Worm (Caenorhabditis elegans) whole organism, young adult: ENCODE results near the gene C09F5.1.

Experiments used
- B0035.1 ChIP-seq: sonication (generic microtip); optimal IDR thresholded peaks from 2 replicates; lab custom pipeline; 2016; ENCODE audit warnings: missing genetic modification characterization, mild to moderate bottlenecking, missing compliant biosample characterization, missing genotype, missing genetic modification reagents
- B0261.1 ChIP-seq: sonication (generic microtip); optimal IDR thresholded peaks from 2 replicates; lab custom pipeline; 2016; ENCODE audit warnings: mild to moderate bottlenecking, missing genetic modification characterization, moderate library complexity, missing compliant biosample characterization
- F39B2.1 ChIP-seq: fragments of 200-800 bp; sonication (Bioruptor generic); IDR thresholded peaks from 2 replicates; pipeline ENCODE4 v1.3.6; 2022; ENCODE audit warnings: missing genetic modification reagents, missing genetic modification characterization, missing compliant biosample characterization
- F55B11.4 ChIP-seq: sonication (generic microtip); optimal IDR thresholded peaks from 2 replicates; lab custom pipeline; 2016; ENCODE audit warnings: missing compliant biosample characterization, missing genetic modification characterization, borderline replicate concordance; ENCODE audit not compliant: insufficient read depth
- F57C9.4 ChIP-seq: sonication (generic microtip); optimal IDR thresholded peaks from 2 replicates; lab custom pipeline; 2017; ENCODE audit warnings: mild to moderate bottlenecking, missing genetic modification characterization, missing compliant biosample characterization
- K11D2.4 ChIP-seq: fragments of 200-800 bp; sonication (Bioruptor generic); IDR thresholded peaks from 2 replicates; pipeline ENCODE4 v1.3.6; 2022; ENCODE audit warnings: missing genetic modification reagents, missing genetic modification characterization, missing compliant biosample characterization
- Y53F4B.3 ChIP-seq: fragments of 200-800 bp; sonication (Bioruptor generic); IDR thresholded peaks from 2 replicates; pipeline ENCODE4 v1.3.6; 2022; ENCODE audit warnings: missing genetic modification reagents, missing genetic modification characterization, missing compliant biosample characterization
- Y53G8AR.9 ChIP-seq: fragments of 200-800 bp; sonication (Bioruptor generic); conservative IDR thresholded peaks from 2 replicates; pipeline ENCODE4 v1.3.6; 2022; ENCODE audit warnings: missing genetic modification reagents, missing genetic modification characterization, missing compliant biosample characterization
- Y56A3A.18 ChIP-seq: fragments of 200-800 bp; sonication (Bioruptor generic); IDR thresholded peaks from 2 replicates; pipeline ENCODE4 v1.3.6; 2022; ENCODE audit warnings: missing genetic modification reagents, missing genetic modification characterization, missing compliant biosample characterization
- Y95B8A.8 ChIP-seq: fragments of 200-800 bp; sonication (Bioruptor generic); IDR thresholded peaks from 2 replicates; pipeline ENCODE4 v1.3.6; 2022; ENCODE audit warnings: missing genetic modification reagents, missing genetic modification characterization, missing compliant biosample characterization
- ZK185.1 ChIP-seq: sonication (generic microtip); optimal IDR thresholded peaks from 2 replicates; lab custom pipeline; 2016; ENCODE audit warnings: mild to moderate bottlenecking, missing genetic modification characterization, missing compliant biosample characterization; ENCODE audit not compliant: poor library complexity, severe bottlenecking
- aptf-2 ChIP-seq: fragments of 200-800 bp; sonication (Bioruptor generic); conservative IDR thresholded peaks from 2 replicates; pipeline ENCODE4 v1.3.6; 2022; ENCODE audit warnings: missing genetic modification reagents, missing genetic modification characterization, missing compliant biosample characterization
- aptf-3 ChIP-seq: fragments of 200-800 bp; sonication (Bioruptor generic); IDR thresholded peaks from 2 replicates; pipeline ENCODE4 v1.3.6; 2022; ENCODE audit warnings: missing genetic modification characterization, missing compliant biosample characterization
- attf-3 ChIP-seq: fragments of 200-800 bp; sonication (Bioruptor generic); conservative IDR thresholded peaks from 2 replicates; pipeline ENCODE4 v1.3.6; 2022; ENCODE audit warnings: missing genetic modification reagents, missing genetic modification characterization, missing compliant biosample characterization
- attf-5 ChIP-seq: fragments of 200-800 bp; sonication (Bioruptor generic); optimal IDR thresholded peaks from 2 replicates; lab custom pipeline; 2018; ENCODE audit warnings: mild to moderate bottlenecking, missing genetic modification characterization, missing compliant biosample characterization
- ceh-27 ChIP-seq: fragments of 200-800 bp; sonication (Bioruptor generic); optimal IDR thresholded peaks from 2 replicates; lab custom pipeline; 2018; ENCODE audit warnings: mild to moderate bottlenecking, missing genetic modification characterization, moderate library complexity, missing compliant biosample characterization
- dox-1 ChIP-seq: fragments of 200-800 bp; sonication (Bioruptor generic); IDR thresholded peaks from 2 replicates; pipeline ENCODE4 v1.3.6; 2022; ENCODE audit warnings: missing genetic modification reagents, missing genetic modification characterization, missing compliant biosample characterization
- efl-1 ChIP-seq: fragments of 150-350 bp; optimal IDR thresholded peaks from 2 replicates; lab custom pipeline; 2014; ENCODE audit warnings: missing biosample characterization, missing genetic modification reagents, missing genetic modification characterization
- egl-18 ChIP-seq: fragments of 200-800 bp; sonication (Bioruptor generic); IDR thresholded peaks from 2 replicates; pipeline ENCODE4 v1.3.6; 2022; ENCODE audit warnings: missing genetic modification reagents, missing genetic modification characterization, missing compliant biosample characterization
- fkh-3 ChIP-seq: sonication (generic microtip); optimal IDR thresholded peaks from 2 replicates; lab custom pipeline; 2016; ENCODE audit warnings: mild to moderate bottlenecking, missing genetic modification characterization, missing compliant biosample characterization
- him-1 ChIP-seq: sonication (generic microtip); optimal IDR thresholded peaks from 2 replicates; lab custom pipeline; 2016; ENCODE audit warnings: missing genotype, missing genetic modification reagents, missing genetic modification characterization, missing compliant biosample characterization
- hmg-1.2 ChIP-seq: fragments of 200-800 bp; sonication (Bioruptor generic); IDR thresholded peaks from 2 replicates; pipeline ENCODE4 v1.3.6; 2022; ENCODE audit warnings: missing genetic modification reagents, missing genetic modification characterization, missing compliant biosample characterization
- lag-1 ChIP-seq: fragments of 200-800 bp; sonication (Bioruptor generic); IDR thresholded peaks from 2 replicates; pipeline ENCODE4 v1.3.6; 2022; ENCODE audit warnings: missing genetic modification reagents, missing genetic modification characterization, missing compliant biosample characterization
- let-526 ChIP-seq: fragments of 200-800 bp; sonication (Bioruptor generic); IDR thresholded peaks from 2 replicates; pipeline ENCODE4 v1.3.6; 2022; ENCODE audit warnings: missing genetic modification reagents, missing genetic modification characterization, missing compliant biosample characterization
- lin-26 ChIP-seq: fragments of 200-800 bp; sonication (Bioruptor generic); IDR thresholded peaks from 2 replicates; pipeline ENCODE4 v1.3.6; 2022; ENCODE audit warnings: missing genetic modification reagents, missing genetic modification characterization, missing compliant biosample characterization
- lir-1 ChIP-seq: fragments of 200-800 bp; sonication (Bioruptor generic); conservative IDR thresholded peaks from 2 replicates; pipeline ENCODE4 v1.3.6; 2022; ENCODE audit warnings: missing genetic modification reagents, missing genetic modification characterization, missing compliant biosample characterization
- lsl-1 ChIP-seq: fragments of 200-800 bp; sonication (Bioruptor generic); optimal IDR thresholded peaks from 2 replicates; lab custom pipeline; 2018; ENCODE audit warnings: mild to moderate bottlenecking, missing genetic modification characterization, moderate library complexity, missing compliant biosample characterization
- madf-10 ChIP-seq: sonication (generic microtip); optimal IDR thresholded peaks from 2 replicates; lab custom pipeline; 2016; ENCODE audit warnings: mild to moderate bottlenecking, missing genetic modification characterization, missing compliant biosample characterization
- madf-3 ChIP-seq: fragments of 200-800 bp; sonication (Bioruptor generic); IDR thresholded peaks from 2 replicates; pipeline ENCODE4 v1.3.6; 2022; ENCODE audit warnings: missing genetic modification reagents, missing genetic modification characterization, missing compliant biosample characterization
- madf-6 ChIP-seq: fragments of 200-800 bp; sonication (Bioruptor generic); IDR thresholded peaks from 2 replicates; pipeline ENCODE4 v1.3.6; 2022; ENCODE audit warnings: missing genetic modification reagents, missing genetic modification characterization, missing compliant biosample characterization
- madf-8 ChIP-seq: fragments of 200-800 bp; sonication (Bioruptor generic); conservative IDR thresholded peaks from 2 replicates; pipeline ENCODE4 v1.3.6; 2022; ENCODE audit warnings: missing genetic modification reagents, missing genetic modification characterization, missing compliant biosample characterization
- mcd-1 ChIP-seq: fragments of 200-800 bp; sonication (Bioruptor generic); IDR thresholded peaks from 2 replicates; pipeline ENCODE4 v1.3.6; 2022; ENCODE audit warnings: missing genetic modification reagents, missing genetic modification characterization, missing compliant biosample characterization
- nfya-1 ChIP-seq: sonication (generic microtip); optimal IDR thresholded peaks from 2 replicates; lab custom pipeline; 2017; ENCODE audit warnings: antibody characterized with exemption, missing compliant biosample characterization, missing genetic modification characterization, borderline replicate concordance; ENCODE audit not compliant: insufficient read depth
- nfyb-1 ChIP-seq: fragments of 200-800 bp; sonication (Bioruptor generic); IDR thresholded peaks from 2 replicates; pipeline ENCODE4 v1.3.6; 2022; ENCODE audit warnings: missing genetic modification reagents, missing genetic modification characterization, missing compliant biosample characterization
- nhr-120 ChIP-seq: fragments of 200-800 bp; sonication (Bioruptor generic); IDR thresholded peaks from 2 replicates; pipeline ENCODE4 v1.3.6; 2022; ENCODE audit warnings: missing genetic modification characterization, missing compliant biosample characterization
- nhr-80 ChIP-seq: sonication (generic microtip); optimal IDR thresholded peaks from 2 replicates; lab custom pipeline; 2016; ENCODE audit warnings: missing genetic modification characterization, missing compliant biosample characterization
- rpc-1 ChIP-seq, 2 experiments: fragments of 150-350 bp in 1 of 2; sonication (generic microtip) in 1 of 2; optimal IDR thresholded peaks; 2 replicates each; lab custom pipeline; 2014 to 2018; ENCODE audit warnings: missing biosample characterization in 1 of 2, missing genetic modification characterization in 1 of 2, missing genetic modification reagents in 1 of 2, missing genotype in 1 of 2
- sdz-38 ChIP-seq: sonication (generic microtip); optimal IDR thresholded peaks from 2 replicates; lab custom pipeline; 2016; ENCODE audit warnings: missing genotype, missing genetic modification characterization, missing compliant biosample characterization
- snpc-1.3 ChIP-seq: sonication (generic microtip); optimal IDR thresholded peaks from 2 replicates; lab custom pipeline; 2017; ENCODE audit warnings: missing genetic modification characterization, mild to moderate bottlenecking, missing compliant biosample characterization, antibody characterized with exemption, moderate library complexity, missing genotype, missing genetic modification reagents; ENCODE audit not compliant: insufficient read depth
- tbp1 ChIP-seq: fragments of 200-800 bp; sonication (Bioruptor generic); optimal IDR thresholded peaks from 2 replicates; lab custom pipeline; 2018; ENCODE audit warnings: mild to moderate bottlenecking, missing genetic modification characterization, missing compliant biosample characterization
- ztf-22 ChIP-seq: fragments of 200-800 bp; sonication (Bioruptor generic); optimal IDR thresholded peaks from 2 replicates; lab custom pipeline; 2018; ENCODE audit warnings: mild to moderate bottlenecking, missing genetic modification characterization, moderate library complexity, missing compliant biosample characterization
- ztf-25 ChIP-seq: fragments of 200-800 bp; sonication (Bioruptor generic); IDR thresholded peaks from 2 replicates; pipeline ENCODE4 v1.3.6; 2022; ENCODE audit warnings: missing genetic modification reagents, missing genetic modification characterization, missing compliant biosample characterization

The C09F5.1 gene

DNA sequence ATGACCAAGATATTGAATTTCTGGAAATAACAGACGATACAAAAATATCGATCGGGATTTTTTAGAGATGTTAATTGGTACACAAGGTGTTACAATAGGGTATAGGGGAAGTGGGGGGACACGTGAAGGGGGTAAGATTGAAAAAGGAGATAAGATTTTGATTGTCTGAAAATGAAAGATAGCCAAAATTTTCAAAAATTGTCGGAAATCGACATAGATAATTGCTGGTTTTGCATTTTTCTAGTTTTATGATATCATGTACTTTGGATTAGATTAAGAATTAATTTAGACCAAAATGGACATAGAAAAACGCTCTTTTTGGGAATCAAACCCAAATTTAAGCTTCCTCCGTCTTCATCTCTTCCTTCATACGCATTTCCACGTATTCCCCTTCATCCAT lies 30.7 kb upstream of the C09F5.1 start, which contains the start of gene T19C3.5:
T19C3.5 (minus strand) TSS at position 101 of the 400 bp plus-strand sequence.
- TF ChIP-seq fkh-3, result no peak
- TF ChIP-seq attf-3 (GFP tag; lab: Robert Waterston, UW), result no peak
- no peak for TF ChIP-seq madf-6 (GFP tag; lab: Robert Waterston, UW)
- TF ChIP-seq ztf-22 (GFP tag; lab: Kevin White, UChicago), result no peak
- no peak for TF ChIP-seq nhr-80 (tag; lab: Kevin White, UChicago)
- TF ChIP-seq B0035.1 (tag; lab: Kevin White, UChicago), result no peak
- no peak for TF ChIP-seq dox-1 (GFP tag; lab: Robert Waterston, UW)
- no peak for TF ChIP-seq lag-1
- TF ChIP-seq sdz-38 (tag; lab: Kevin White, UChicago), result no peak
- TF ChIP-seq nfya-1 (tag; lab: Kevin White, UChicago), result no peak
- no peak for TF ChIP-seq madf-8 (GFP tag; lab: Robert Waterston, UW)
- no peak for TF ChIP-seq him-1 (tag; lab: Kevin White, UChicago)
- TF ChIP-seq tbp1 (GFP tag; lab: Kevin White, UChicago), result no peak
- TF ChIP-seq Y95B8A.8, result no peak
- TF ChIP-seq ceh-27 (GFP tag; lab: Kevin White, UChicago), result no peak
- TF ChIP-seq madf-10, result no peak

DNA sequence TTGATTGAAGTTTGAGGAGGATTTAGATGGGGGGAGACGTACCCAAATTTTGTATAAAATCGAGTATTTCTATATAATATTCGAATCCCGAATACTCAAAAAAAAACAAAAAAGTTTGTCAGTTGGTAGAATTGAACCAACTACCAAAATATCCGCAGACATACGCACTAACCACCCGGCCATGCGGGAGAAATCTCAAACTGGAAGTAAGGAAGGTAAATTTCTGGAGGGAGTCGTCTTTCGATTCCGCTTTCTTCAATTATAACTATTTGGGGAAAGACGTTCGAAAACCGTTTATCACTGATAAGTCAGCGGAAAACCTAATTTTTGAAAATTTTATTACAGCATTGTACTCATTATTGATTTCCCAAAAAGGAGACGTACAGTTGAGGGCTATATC lies 29.6 kb upstream of the C09F5.1 start:
- TF ChIP-seq dox-1 (GFP tag; lab: Robert Waterston, UW) (0 out of 2 replicates have a peak, but pooled peaks have one; percentile 21), Y56A3A.18 (GFP tag; lab: Robert Waterston, UW) (peak; percentile 75; the same call in 1 of the 2 replicates), rpc-1 (optimal IDR thresholded peaks at IDR 0.05; lab: Kevin White, UChicago) (peak; percentile 6), rpc-1 (tag; optimal IDR thresholded peaks at IDR 0.05; lab: Kevin White, UChicago) (peak; percentile 47), Y53G8AR.9 (GFP tag; lab: Robert Waterston, UW) (0 out of 2 replicates have a peak, but pooled peaks have one; percentile 42), ztf-25 (GFP tag; lab: Robert Waterston, UW) (0 out of 2 replicates have a peak, but pooled peaks have one; percentile 57), mcd-1 (GFP tag; lab: Robert Waterston, UW) (peak; percentile 49), nfyb-1 (GFP tag; lab: Robert Waterston, UW) (peak; percentile 65), lin-26 (GFP tag; lab: Robert Waterston, UW) (peak; percentile 54), hmg-1.2 (GFP tag; lab: Robert Waterston, UW) (peak; percentile 44), B0261.1 (tag; lab: Kevin White, UChicago) (peak; percentile 58), tbp1 (GFP tag; lab: Kevin White, UChicago) (peak; percentile 84), aptf-3 (GFP tag; lab: Robert Waterston, UW) (0 out of 2 replicates have a peak, but pooled peaks have one; percentile 31)

DNA sequence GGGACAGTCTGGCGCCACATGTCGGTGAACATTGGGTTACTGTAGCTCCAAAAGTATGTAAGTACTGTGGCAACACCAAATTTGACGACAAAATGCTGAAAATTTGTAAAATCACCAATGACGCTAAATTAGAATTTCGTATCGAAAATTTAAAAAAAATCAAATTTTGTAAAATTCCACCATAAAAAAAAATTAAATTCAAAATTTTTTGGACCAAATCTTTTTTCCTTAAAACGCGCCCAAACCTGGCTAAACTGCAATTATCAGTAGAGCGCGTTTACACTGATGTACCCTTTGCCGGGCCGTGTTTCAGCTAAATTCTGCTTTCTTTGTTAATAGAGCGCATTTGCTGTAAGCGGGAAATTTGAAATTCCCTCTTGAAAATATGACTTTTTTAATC lies 27.1 kb upstream of the C09F5.1 start, which contains the start of gene T19C3.6:
T19C3.6 (minus strand) TSS at position 101 of the 400 bp plus-strand sequence.
- TF ChIP-seq lsl-1 (GFP tag; lab: Kevin White, UChicago) (peak; percentile 36), F55B11.4 (no peak), mcd-1 (GFP tag; lab: Robert Waterston, UW) (peak; percentile 45; the same call in 1 of the 2 replicates), him-1 (tag; lab: Kevin White, UChicago) (peak; percentile 35), let-526 (GFP tag; lab: Robert Waterston, UW) (no peak)
- TF ChIP-seq, all 124 proteins: peak for 3

DNA sequence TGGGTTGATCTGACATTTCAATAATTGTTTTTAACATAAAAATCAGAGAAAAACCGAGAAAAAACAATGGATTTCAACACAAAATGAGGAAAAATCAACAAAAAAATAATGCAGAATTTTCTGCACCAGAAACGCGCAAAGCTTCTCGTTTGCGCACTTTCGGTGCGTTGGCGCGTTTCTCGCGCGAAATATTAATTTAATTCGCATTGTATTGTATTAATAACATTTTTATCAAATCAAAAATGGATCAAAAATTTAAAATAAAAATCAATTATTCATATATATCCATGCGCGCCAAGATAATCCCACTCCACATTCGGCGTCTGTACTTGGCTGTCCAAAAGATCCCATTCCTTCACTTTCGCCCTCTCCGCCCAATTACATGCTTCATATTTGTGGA lies 23.9 kb upstream of the C09F5.1 start, which contains the start of gene fem-2:
fem-2 (minus strand) TSS at position 9 of the 400 bp plus-strand sequence.
- TF ChIP-seq attf-5, result peak; percentile 2
- peak; percentile 35 for TF ChIP-seq lsl-1 (GFP tag; lab: Kevin White, UChicago)
- TF ChIP-seq ZK185.1, result no peak
- TF ChIP-seq snpc-1.3 (tag; lab: Kevin White, UChicago), result no peak
- no peak for TF ChIP-seq madf-3 (GFP tag; lab: Robert Waterston, UW)
- TF ChIP-seq F57C9.4 (tag; lab: Kevin White, UChicago), result no peak
- TF ChIP-seq egl-18 (GFP tag; lab: Robert Waterston, UW), result no peak
- no peak for TF ChIP-seq F39B2.1 (GFP tag; lab: Robert Waterston, UW)
- no peak for TF ChIP-seq lir-1 (GFP tag; lab: Robert Waterston, UW)
- TF ChIP-seq efl-1, result peak; percentile 36
- TF ChIP-seq nfyb-1 (GFP tag; lab: Robert Waterston, UW), result no peak
- no peak for TF ChIP-seq nhr-120 (GFP tag; lab: Robert Waterston, UW)
- TF ChIP-seq aptf-2, result no peak
- no peak for TF ChIP-seq K11D2.4 (GFP tag; lab: Robert Waterston, UW)
- TF ChIP-seq Y53F4B.3 (GFP tag; lab: Robert Waterston, UW), result no peak
